In the genomic region with DNA sequence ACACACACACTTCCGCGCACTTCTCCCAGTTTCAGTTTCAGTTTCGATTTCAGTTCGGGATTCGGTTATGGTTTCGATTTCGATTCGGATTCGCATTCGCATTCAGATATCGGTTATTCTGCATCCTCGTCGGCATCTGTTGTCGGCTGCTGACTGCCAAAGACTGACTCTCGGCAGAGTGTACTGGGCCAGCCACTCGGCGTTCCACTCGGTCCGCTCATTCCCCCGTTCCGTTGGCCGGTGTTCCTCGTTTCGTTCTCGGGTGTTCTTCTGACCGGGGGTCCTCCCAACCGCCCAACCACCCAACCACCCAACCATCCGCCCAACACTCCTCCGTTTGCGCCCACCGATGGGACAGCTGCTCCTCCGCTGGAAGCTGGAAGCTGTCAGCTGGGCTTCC, we compare ENCODE assay signal across 3 fruit fly cellular contexts.
TF ChIP-seq lines count a peak whose summit lies in the region.

No protein-coding gene starts in this region.

- no peak for TF ChIP-seq CTCF in whole organism, embryonic (GFP tag; optimal IDR thresholded peaks at IDR 0.05; lab: Kevin White, UChicago)

TF ChIP-seq in whole organism, embryonic, 481 proteins besides CTCF, POLR2A, EP300 and RAD21:
- no peak for TF ChIP-seq CG8290 (GFP tag; optimal IDR thresholded peaks at IDR 0.05; lab: Kevin White, UChicago)
- peak in 1 of 2 experiments; percentile 8 for TF ChIP-seq CG8290 (tag; optimal IDR thresholded peaks at IDR 0.05; lab: Kevin White, UChicago)
- peak; percentile 96 for TF ChIP-seq pfk (GFP tag; optimal IDR thresholded peaks at IDR 0.05; lab: Kevin White, UChicago)
- TF ChIP-seq CG10979 (tag; optimal IDR thresholded peaks at IDR 0.05; lab: Kevin White, UChicago), result no peak
- no peak for TF ChIP-seq Mad (GFP tag; optimal IDR thresholded peaks at IDR 0.05; lab: Kevin White, UChicago)
- no peak for TF ChIP-seq Rx (GFP tag; IDR thresholded peaks at IDR 0.05; lab: Robert Waterston, UW)
- no peak for TF ChIP-seq gro (GFP tag; optimal IDR thresholded peaks at IDR 0.05; lab: Kevin White, UChicago)
- TF ChIP-seq abd-A (tag; optimal IDR thresholded peaks at IDR 0.05; lab: Kevin White, UChicago), result peak; percentile 26
- TF ChIP-seq chinmo (GFP tag; IDR thresholded peaks at IDR 0.05; lab: Robert Waterston, UW; ENCODE audit: partially characterized antibody), result 0 out of 4 replicates have a peak, but pooled peaks have one; percentile 8
- no peak for TF ChIP-seq MTF-1 (GFP tag; optimal IDR thresholded peaks at IDR 0.05; lab: Kevin White, UChicago; ENCODE audit: borderline replicate concordance)
- peak; percentile 74 for TF ChIP-seq Deaf1 (tag; optimal IDR thresholded peaks at IDR 0.05; lab: Kevin White, UChicago)
- TF ChIP-seq scrt (GFP tag; optimal IDR thresholded peaks at IDR 0.05; lab: Kevin White, UChicago), result peak; percentile 16

TF ChIP-seq in whole organism, prepupa, 60 proteins besides CTCF, POLR2A, EP300 and RAD21:
- TF ChIP-seq CG34406 (GFP tag; optimal IDR thresholded peaks at IDR 0.05; lab: Kevin White, UChicago) (no peak), CG8119 (GFP tag; IDR thresholded peaks at IDR 0.05; lab: Robert Waterston, UW) (no peak), CG3032 (tag; optimal IDR thresholded peaks at IDR 0.05; lab: Kevin White, UChicago) (no peak), CG7368 (GFP tag; optimal IDR thresholded peaks at IDR 0.05; lab: Kevin White, UChicago) (peak; percentile 39)

TF ChIP-seq in whole organism, wandering third instar larva, 38 proteins besides CTCF, POLR2A, EP300 and RAD21:
- TF ChIP-seq Mio (GFP tag; optimal IDR thresholded peaks at IDR 0.05; lab: Kevin White, UChicago) (no peak), Dfd (GFP tag; optimal IDR thresholded peaks at IDR 0.05; lab: Kevin White, UChicago) (peak; percentile 16), OdsH (GFP tag; optimal IDR thresholded peaks at IDR 0.05; lab: Kevin White, UChicago) (no peak), h (GFP tag; optimal IDR thresholded peaks at IDR 0.05; lab: Kevin White, UChicago) (no peak)
TF ChIP-seq in whole organism, wandering third instar larva: peak in this region for 1.
